Worm (Caenorhabditis elegans): ENCODE data around the gene H14N18.2.

The H14N18.2 gene

ce11 chrV:8938943-8939342 is 6.5 kb downstream of the H14N18.2 start:
- peak; percentile 35; the same call in 1 of the 2 replicates for TF ChIP-seq lim-7 (GFP tag; IDR thresholded peaks at IDR 0.05)
- TF ChIP-seq Y105C5A.15 (GFP tag; IDR thresholded peaks at IDR 0.05): no peak
- 0 out of 2 replicates have a peak, but pooled peaks have one; percentile 57 for TF ChIP-seq dmd-8 (GFP tag; IDR thresholded peaks at IDR 0.05)
- no peak for TF ChIP-seq fos-1 (tag; optimal IDR thresholded peaks at IDR 0.05)
- peak; percentile 18; the same call in 1 of the 2 replicates for TF ChIP-seq vab-7 (GFP tag; IDR thresholded peaks at IDR 0.05)
- TF ChIP-seq mdl-1 (tag; optimal IDR thresholded peaks at IDR 0.05): no peak
- TF ChIP-seq ces-1 (GFP tag; optimal IDR thresholded peaks at IDR 0.05): no peak
- 0 out of 4 replicates have a peak, but pooled peaks of 1 of the 2 experiments have one; percentile 37 for TF ChIP-seq madf-5 (GFP tag; IDR thresholded peaks at IDR 0.05)
- peak in 1 of 2 experiments; percentile 12 for TF ChIP-seq unc-62 (GFP tag; optimal IDR thresholded peaks at IDR 0.05 in 1 of 2)
- no peak for TF ChIP-seq unc-62 (tag; optimal IDR thresholded peaks at IDR 0.05)
- TF ChIP-seq hmg-1.1 (GFP tag; IDR thresholded peaks at IDR 0.05): no peak
- TF ChIP-seq egl-43 (GFP tag; IDR thresholded peaks at IDR 0.05): no peak
- no peak; the same call in 1 of the 2 replicates for TF ChIP-seq snpc-1.2 (GFP tag; IDR thresholded peaks at IDR 0.05)

- TF ChIP-seq rbr-2 (tag; optimal IDR thresholded peaks at IDR 0.05) (peak; percentile 11), zfp-3 (GFP tag; conservative IDR thresholded peaks at IDR 0.05) (peak; percentile 88), lin-29 (GFP tag; IDR thresholded peaks at IDR 0.05) (peak; percentile 38; the same call in 1 of the 2 replicates), madf-9 (GFP tag; conservative IDR thresholded peaks at IDR 0.05) (peak; percentile 57; the same call in 1 of the 2 replicates), nhr-25 (tag; optimal IDR thresholded peaks at IDR 0.05; ENCODE audit: borderline replicate concordance, insufficient read depth) (peak; percentile 12), vab-7 (GFP tag; IDR thresholded peaks at IDR 0.05) (0 out of 2 replicates have a peak, but pooled peaks have one; percentile 13), lin-38 (GFP tag; IDR thresholded peaks at IDR 0.05) (peak; percentile 29; the same call in 1 of the 2 replicates), Y105C5A.15 (GFP tag; IDR thresholded peaks at IDR 0.05) (no peak), arid-1 (GFP tag; conservative IDR thresholded peaks at IDR 0.05) (peak; percentile 53; the same call in 1 of the 2 replicates), T26A8.4 (GFP tag; IDR thresholded peaks at IDR 0.05) (peak; percentile 77), lin-1 (GFP tag; IDR thresholded peaks at IDR 0.05) (peak; percentile 87), saeg-2 (GFP tag; IDR thresholded peaks at IDR 0.05) (no peak), hmg-1.1 (GFP tag; IDR thresholded peaks at IDR 0.05) (0 out of 2 replicates have a peak, but pooled peaks have one; percentile 13), nhr-6 (tag; optimal IDR thresholded peaks at IDR 0.05) (no peak), ceh-62 (tag; optimal IDR thresholded peaks at IDR 0.05) (no peak), unc-62 (GFP tag; optimal IDR thresholded peaks at IDR 0.05 in 1 of 2) (no peak), unc-62 (tag; optimal IDR thresholded peaks at IDR 0.05) (no peak), daf-16 (GFP tag; optimal IDR thresholded peaks at IDR 0.05) (peak in 1 of 2 experiments; percentile 58), daf-16 (tag; optimal IDR thresholded peaks at IDR 0.05) (peak; percentile 42), ama-1 (optimal IDR thresholded peaks at IDR 0.05) (peak; percentile 59), Y48G9A.11 (GFP tag; IDR thresholded peaks at IDR 0.05) (no peak), dve-1 (tag; optimal IDR thresholded peaks at IDR 0.05; ENCODE audit: insufficient read depth) (peak; percentile 37), mxl-3 (GFP tag; optimal IDR thresholded peaks at IDR 0.05) (no peak), aha-1 (tag) (peak; percentile 87), dmd-6 (GFP tag; IDR thresholded peaks at IDR 0.05) (0 out of 2 replicates have a peak, but pooled peaks have one; percentile 14), hlh-11 (tag; optimal IDR thresholded peaks at IDR 0.05) (peak; percentile 47), daf-19 (GFP tag; conservative IDR thresholded peaks at IDR 0.05) (0 out of 2 replicates have a peak, but pooled peaks have one; percentile 29), lim-7 (GFP tag; IDR thresholded peaks at IDR 0.05) (0 out of 2 replicates have a peak, but pooled peaks have one; percentile 35), nhr-77 (tag; optimal IDR thresholded peaks at IDR 0.05) (no peak), Y5F2A.4 (GFP tag; optimal IDR thresholded peaks at IDR 0.05) (peak; percentile 55), nhr-42 (GFP tag; IDR thresholded peaks at IDR 0.05) (0 out of 2 replicates have a peak, but pooled peaks have one; percentile 41), php-3 (GFP tag; IDR thresholded peaks at IDR 0.05) (0 out of 2 replicates have a peak, but pooled peaks have one; percentile 48), ctbp-1 (GFP tag; IDR thresholded peaks at IDR 0.05) (peak; percentile 43; the same call in 1 of the 2 replicates), sdz-12 (GFP tag; optimal IDR thresholded peaks at IDR 0.05) (peak; percentile 54), mxl-2 (GFP tag; conservative IDR thresholded peaks at IDR 0.05) (no peak), nhr-10 (tag; optimal IDR thresholded peaks at IDR 0.05) (no peak), mep-1 (tag; optimal IDR thresholded peaks at IDR 0.05) (peak; percentile 44), zip-2 (tag; optimal IDR thresholded peaks at IDR 0.05) (peak; percentile 55), pha-4 (GFP tag; IDR thresholded peaks at IDR 0.05) (peak; percentile 54), pha-4 (tag; optimal IDR thresholded peaks at IDR 0.05) (no peak)
Measured at ce11 chrV:8939424-8940065, 7.1 kb downstream of the H14N18.2 start.

All from whole organism, L4 larva.